Worm (Caenorhabditis elegans) whole organism, L4 larva: Measurements from ENCODE around the gene idpb-5.

Experiments
- Y5F2A.4 ChIP-seq: fragments of 200-800 bp; sonication (Bioruptor generic); optimal IDR thresholded peaks from 2 replicates; lab custom pipeline; 2018; ENCODE audit warnings: mild to moderate bottlenecking, missing genetic modification characterization, missing compliant biosample characterization
- nhr-76 ChIP-seq: fragments of 150-350 bp; optimal IDR thresholded peaks from 2 replicates; lab custom pipeline; 2014; ENCODE audit warnings: missing biosample characterization, missing genetic modification characterization

DNA sequence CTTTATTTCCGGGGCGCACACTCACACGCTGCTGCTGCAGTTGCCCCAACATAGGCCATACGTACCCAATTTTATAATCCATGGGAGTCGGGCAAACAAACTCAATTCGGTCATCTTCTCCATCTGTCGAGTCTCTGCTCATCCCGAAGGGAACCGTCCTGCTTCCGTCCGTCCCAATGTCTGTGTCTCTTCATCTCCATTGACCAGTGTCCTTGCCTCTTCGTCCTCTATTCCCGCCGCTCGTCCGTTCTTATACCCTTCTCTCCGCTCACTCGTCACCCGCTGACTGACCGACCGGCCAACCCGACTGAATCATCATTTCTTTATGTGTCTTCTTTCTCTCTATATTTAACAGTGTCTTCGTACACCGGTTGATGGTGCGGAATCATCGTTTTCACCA, 5.5 kb downstream of the idpb-5 start:
- TF ChIP-seq nhr-76 (tag; lab: Kevin White, UChicago) (no peak), Y5F2A.4 (GFP tag; lab: Kevin White, UChicago) (no peak)
